Fruit fly (Drosophila melanogaster) whole organism, embryonic: ENCODE data around the gene CG13699.

Experiments
- CG14014 ChIP-seq: fragments of 200-800 bp; sonication (Bioruptor generic); IDR thresholded peaks from 2 replicates; pipeline ENCODE4 v1.3.6; 2022; ENCODE audit warnings: missing biosample characterization, missing genetic modification characterization
- CG17802 ChIP-seq: fragments of 200-800 bp; sonication (Bioruptor generic); optimal IDR thresholded peaks from 2 replicates; lab custom pipeline; 2018; ENCODE audit warnings: missing biosample characterization, mild to moderate bottlenecking, missing genetic modification characterization, moderate library complexity
- HLH3B ChIP-seq: fragments of 200-800 bp; sonication (Bioruptor generic); IDR thresholded peaks from 2 replicates; pipeline ENCODE4 v1.3.6; 2022; ENCODE audit warnings: missing biosample characterization, missing genetic modification characterization
- Hand ChIP-seq: fragments of 200-800 bp; sonication (Bioruptor generic); optimal IDR thresholded peaks from 2 replicates; lab custom pipeline; 2017; ENCODE audit warnings: mild to moderate bottlenecking, missing biosample characterization, missing genetic modification reagents, missing genetic modification characterization
- HmgZ ChIP-seq: fragments of 200-800 bp; sonication (Bioruptor generic); optimal IDR thresholded peaks from 2 replicates; lab custom pipeline; 2018; ENCODE audit warnings: missing biosample characterization, mild to moderate bottlenecking, missing genetic modification characterization
- NC2β ChIP-seq: fragments of 200-800 bp; sonication (Bioruptor generic); optimal IDR thresholded peaks from 2 replicates; lab custom pipeline; 2016; ENCODE audit warnings: missing biosample characterization, missing genetic modification characterization
- hkb ChIP-seq, 2 experiments: fragments of 200-800 bp in 1 of 2; fragments of >200 bp in 1 of 2; sonication (Bioruptor generic) in 1 of 2; IDR thresholded peaks in 1 of 2; optimal IDR thresholded peaks in 1 of 2; 2 replicates each; pipeline versions ENCODE4 v1.3.6 to Lab custom; 2017 to 2022; ENCODE audit warnings: missing biosample characterization in 1 of 2, missing genetic modification characterization in 1 of 2
- slbo ChIP-seq: fragments of 200-800 bp; sonication (Bioruptor generic); IDR thresholded peaks from 2 replicates; pipeline ENCODE4 v1.3.6; 2022; ENCODE audit warnings: missing biosample characterization, missing genetic modification characterization

DNA sequence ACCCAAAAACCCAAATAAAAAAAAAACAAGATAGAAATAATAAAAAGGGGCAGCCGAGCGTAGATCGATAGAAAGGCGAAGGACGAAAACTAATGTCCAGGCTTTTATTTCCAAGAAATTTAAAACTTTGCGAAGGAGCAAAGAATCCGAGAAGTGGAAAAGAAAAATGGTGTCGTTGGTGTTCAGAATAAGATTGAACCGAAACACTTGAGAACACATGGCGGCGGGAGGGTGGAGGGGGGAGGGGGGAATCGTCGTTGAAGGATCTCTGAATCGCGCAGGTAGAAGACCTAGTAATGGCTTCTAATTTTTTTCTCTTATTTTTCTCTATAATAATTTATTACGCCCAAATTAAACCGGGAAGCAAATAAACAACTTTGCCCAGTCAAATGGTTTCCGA, 43.2 kb upstream of the CG13699 start:
- no peak for TF ChIP-seq NC2β (GFP tag; lab: Kevin White, UChicago)
- TF ChIP-seq HmgZ (tag; lab: Kevin White, UChicago): no peak
- TF ChIP-seq Hand: no peak
- no peak for TF ChIP-seq CG17802
- TF ChIP-seq CG14014 (GFP tag; lab: Robert Waterston, UW): no peak
- no peak for TF ChIP-seq hkb (optimal IDR thresholded peaks at IDR 0.05; lab: Kevin White, UChicago)
- TF ChIP-seq hkb (GFP tag; IDR thresholded peaks at IDR 0.05; lab: Robert Waterston, UW): no peak
- TF ChIP-seq HLH3B: no peak
- TF ChIP-seq slbo (GFP tag; lab: Robert Waterston, UW): no peak
